Worm (Caenorhabditis elegans) whole organism, early embryonic: ENCODE results near the gene R03G8.6.

Experiments
- B0310.2 ChIP-seq: sonication (generic microtip); optimal IDR thresholded peaks from 2 replicates; lab custom pipeline; 2016; ENCODE audit warnings: mild to moderate bottlenecking, missing genetic modification characterization, missing compliant biosample characterization
- F13C5.2 ChIP-seq: sonication (generic microtip); optimal IDR thresholded peaks from 2 replicates; lab custom pipeline; 2017; ENCODE audit warnings: mild to moderate bottlenecking, missing genetic modification characterization, inconsistent platforms, missing compliant biosample characterization
- aly-1 ChIP-seq: sonication (generic microtip); optimal IDR thresholded peaks from 2 replicates; lab custom pipeline; 2016; ENCODE audit warnings: missing genetic modification characterization, missing compliant biosample characterization
- ama-1 ChIP-seq: fragments of 150-350 bp; optimal IDR thresholded peaks from 2 replicates; lab custom pipeline; 2014
- ceh-13 ChIP-seq: fragments of 200-800 bp; sonication (Bioruptor generic); optimal IDR thresholded peaks from 2 replicates; lab custom pipeline; 2018; ENCODE audit warnings: mild to moderate bottlenecking, missing genetic modification characterization, missing compliant biosample characterization
- ceh-36 ChIP-seq: sonication (generic microtip); optimal IDR thresholded peaks from 2 replicates; lab custom pipeline; 2016; ENCODE audit warnings: missing genetic modification characterization, inconsistent platforms, missing compliant biosample characterization
- ets-7 ChIP-seq: sonication (generic microtip); optimal IDR thresholded peaks from 2 replicates; lab custom pipeline; 2016; ENCODE audit warnings: missing genotype, missing genetic modification characterization, missing compliant biosample characterization
- flt-1 ChIP-seq: fragments of 200-800 bp; sonication (Bioruptor generic); IDR thresholded peaks from 2 replicates; pipeline ENCODE4 v1.3.6; 2022; ENCODE audit warnings: missing genetic modification characterization, missing compliant biosample characterization
- hmbx-1 ChIP-seq: sonication (generic microtip); optimal IDR thresholded peaks from 2 replicates; lab custom pipeline; 2016; ENCODE audit warnings: mild to moderate bottlenecking, missing genetic modification characterization, missing compliant biosample characterization
- hmg-4 ChIP-seq: fragments of 200-800 bp; sonication (Bioruptor generic); optimal IDR thresholded peaks from 2 replicates; lab custom pipeline; 2018; ENCODE audit warnings: mild to moderate bottlenecking, missing genetic modification characterization, missing compliant biosample characterization
- hnd-1 ChIP-seq: sonication (generic microtip); optimal IDR thresholded peaks from 2 replicates; lab custom pipeline; 2016; ENCODE audit warnings: missing genetic modification characterization, missing compliant biosample characterization
- pes-1 ChIP-seq: fragments of 200-800 bp; sonication (Bioruptor generic); IDR thresholded peaks from 2 replicates; pipeline ENCODE4 v1.3.6; 2022; ENCODE audit warnings: missing genetic modification reagents, missing genetic modification characterization, missing compliant biosample characterization
- scrt-1 ChIP-seq: fragments of 200-800 bp; sonication (Bioruptor generic); IDR thresholded peaks from 2 replicates; pipeline ENCODE4 v1.3.6; 2022; ENCODE audit warnings: missing genetic modification characterization, missing compliant biosample characterization
- sea-1 ChIP-seq: fragments of 200-800 bp; sonication (Bioruptor generic); conservative IDR thresholded peaks from 2 replicates; pipeline ENCODE4 v1.3.6; 2022; ENCODE audit warnings: missing genetic modification characterization, missing compliant biosample characterization
- tbx-11 ChIP-seq: fragments of 200-800 bp; sonication (Bioruptor generic); IDR thresholded peaks from 2 replicates; pipeline ENCODE4 v1.3.6; 2022; ENCODE audit warnings: missing genetic modification characterization, missing compliant biosample characterization
- tbx-37 ChIP-seq: fragments of 200-800 bp; sonication (Bioruptor generic); conservative IDR thresholded peaks from 2 replicates; pipeline ENCODE4 v1.3.6; 2022; ENCODE audit warnings: missing genetic modification reagents, missing genetic modification characterization, missing compliant biosample characterization
- tra-4 ChIP-seq: sonication (generic microtip); optimal IDR thresholded peaks from 2 replicates; lab custom pipeline; 2017; ENCODE audit warnings: missing genetic modification characterization, missing compliant biosample characterization

R03G8.6 gene

ce11 chrX:13055560-13055959, 44.8 kb downstream of the R03G8.6 start, which contains the start of gene K03A11.6:
K03A11.6 (plus strand) TSS chrX:13055860.
- TF ChIP-seq tbx-37 (GFP tag; lab: Robert Waterston, UW) (no peak), aly-1 (no peak), flt-1 (no peak), ama-1 (lab: Kevin White, UChicago) (no peak)

ce11 chrX:13051405-13051804, 48.9 kb downstream of the R03G8.6 start, which contains the start of gene K03A11.1:
K03A11.1 (plus strand) TSS chrX:13051705.
- no peak for TF ChIP-seq scrt-1
- no peak for TF ChIP-seq hnd-1
- TF ChIP-seq ama-1 (lab: Kevin White, UChicago) = no peak
- no peak for TF ChIP-seq flt-1
- TF ChIP-seq tbx-11 (GFP tag; lab: Robert Waterston, UW) = no peak
- TF ChIP-seq tra-4 (tag; lab: Kevin White, UChicago) = no peak
- TF ChIP-seq hmbx-1 = no peak
- TF ChIP-seq ets-7 = no peak
- no peak for TF ChIP-seq ceh-36 (tag; lab: Kevin White, UChicago)
- no peak for TF ChIP-seq aly-1
- no peak for TF ChIP-seq sea-1 (GFP tag; lab: Robert Waterston, UW)
- TF ChIP-seq B0310.2 (tag; lab: Kevin White, UChicago) = no peak
- no peak for TF ChIP-seq pes-1 (GFP tag; lab: Robert Waterston, UW)
- TF ChIP-seq F13C5.2 (tag; lab: Kevin White, UChicago) = no peak
- TF ChIP-seq tbx-37 (GFP tag; lab: Robert Waterston, UW) = no peak
- no peak for TF ChIP-seq ceh-13 (GFP tag; lab: Kevin White, UChicago)
- no peak for TF ChIP-seq hmg-4

ce11 chrX:13048258-13048657, 52.1 kb downstream of the R03G8.6 start, which contains the start of gene C53C7.3:
C53C7.3 (plus strand) TSS chrX:13048558.
- TF ChIP-seq hmbx-1 = no peak
- TF ChIP-seq tra-4 (tag; lab: Kevin White, UChicago) = no peak
- TF ChIP-seq tbx-11 (GFP tag; lab: Robert Waterston, UW) = no peak
- TF ChIP-seq hmg-4 = no peak
- no peak for TF ChIP-seq ama-1 (lab: Kevin White, UChicago)
- TF ChIP-seq tbx-37 (GFP tag; lab: Robert Waterston, UW) = no peak
- no peak for TF ChIP-seq hnd-1
- TF ChIP-seq pes-1 (GFP tag; lab: Robert Waterston, UW) = no peak
- no peak for TF ChIP-seq ets-7
- no peak for TF ChIP-seq B0310.2 (tag; lab: Kevin White, UChicago)
- no peak for TF ChIP-seq aly-1
- no peak for TF ChIP-seq sea-1 (GFP tag; lab: Robert Waterston, UW)
- TF ChIP-seq ceh-13 (GFP tag; lab: Kevin White, UChicago) = no peak
- no peak for TF ChIP-seq flt-1

- TF ChIP-seq ceh-13 (GFP tag; lab: Kevin White, UChicago) (peak; percentile 81), sea-1 (GFP tag; lab: Robert Waterston, UW) (peak; percentile 94), tbx-11 (GFP tag; lab: Robert Waterston, UW) (peak; percentile 95), F13C5.2 (tag; lab: Kevin White, UChicago) (peak; percentile 96), ets-7 (peak; percentile 91), scrt-1 (peak; percentile 95), ceh-36 (tag; lab: Kevin White, UChicago) (peak; percentile 93), hnd-1 (peak; percentile 85), tbx-37 (GFP tag; lab: Robert Waterston, UW) (peak; percentile 95), B0310.2 (tag; lab: Kevin White, UChicago) (peak; percentile 84), hmg-4 (peak; percentile 96), flt-1 (peak; percentile 88), hmbx-1 (peak; percentile 53), aly-1 (peak; percentile 93), pes-1 (GFP tag; lab: Robert Waterston, UW) (peak; percentile 94)
Measured at ce11 chrX:13046324-13046723, 54.0 kb downstream of the R03G8.6 start.
